Worm (Caenorhabditis elegans): ENCODE results near the gene nas-16.

nas-16 gene

DNA sequence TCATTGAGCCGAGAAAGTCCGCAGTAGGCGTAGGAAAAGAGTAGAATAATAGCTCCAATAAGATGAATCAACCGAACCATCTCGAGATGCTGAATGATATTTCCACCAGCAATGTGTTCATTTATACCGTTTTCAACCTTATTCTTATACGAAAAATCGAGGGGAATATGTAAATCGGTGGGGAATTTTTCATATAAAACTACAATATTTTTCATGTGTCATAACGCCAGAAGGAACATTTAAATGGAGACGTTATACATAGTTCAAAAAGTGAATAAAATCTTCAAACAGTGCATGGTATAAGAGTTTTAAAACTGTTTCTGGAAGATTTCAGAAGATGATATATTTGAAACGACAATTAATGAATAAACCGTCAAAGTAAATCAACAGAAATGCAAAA, 10.5 kb downstream of the nas-16 start, which contains the start of gene nas-19:
Gene nas-19 (minus strand): TSS at position 101 of the 400 bp plus-strand sequence.
- no peak for TF ChIP-seq ztf-11 (tag; optimal IDR thresholded peaks at IDR 0.05)

DNA sequence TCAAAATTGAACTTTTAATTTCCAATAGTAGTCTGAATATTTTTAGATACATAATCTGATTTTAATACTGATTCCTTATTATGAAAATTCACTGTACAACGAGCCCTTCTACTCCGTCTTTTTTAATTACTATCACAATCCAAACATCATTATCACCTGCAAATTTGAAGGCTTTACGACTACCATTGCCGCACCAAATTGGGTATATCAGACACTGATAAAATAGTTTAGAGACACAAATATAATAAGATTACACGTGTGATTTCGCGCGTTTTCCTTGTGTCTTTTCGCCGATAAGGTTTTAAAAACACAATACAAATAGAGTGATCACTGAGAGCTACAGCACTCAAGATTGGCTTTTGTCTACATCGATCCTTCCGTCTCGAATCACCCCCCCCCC, 10.9 kb downstream of the nas-16 start:
- peak; percentile 76 for TF ChIP-seq pqm-1 (tag; optimal IDR thresholded peaks at IDR 0.05)
- TF ChIP-seq ZK546.5 (tag; optimal IDR thresholded peaks at IDR 0.05): no peak
- no peak for TF ChIP-seq ceh-82 (tag; optimal IDR thresholded peaks at IDR 0.05)
- TF ChIP-seq elt-2 (tag; optimal IDR thresholded peaks at IDR 0.05): peak; percentile 81

DNA sequence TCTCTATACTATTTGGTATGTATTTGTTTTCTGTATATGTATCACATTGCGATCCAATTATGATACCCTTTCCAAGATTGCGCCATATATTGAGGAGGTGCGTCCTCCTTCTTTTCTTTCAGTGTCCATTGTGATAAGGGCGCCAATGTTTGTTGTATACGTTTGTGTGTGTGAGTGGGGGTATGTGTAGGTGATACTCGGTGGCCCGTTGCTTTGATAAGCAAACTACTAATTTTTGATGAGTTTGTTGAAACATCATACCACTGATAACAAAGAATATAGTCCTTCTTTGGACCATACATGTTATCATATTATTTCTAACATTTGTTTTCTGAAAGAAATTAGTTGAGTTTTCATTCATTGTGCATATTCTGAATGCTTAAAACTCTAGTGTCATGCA, 11.6 kb downstream of the nas-16 start:
- TF ChIP-seq elt-1 (tag; optimal IDR thresholded peaks at IDR 0.05) (no peak), nhr-76 (tag; optimal IDR thresholded peaks at IDR 0.05) (no peak), elt-2 (tag; optimal IDR thresholded peaks at IDR 0.05) (peak; percentile 90), ceh-28 (tag; optimal IDR thresholded peaks at IDR 0.05) (no peak), pqm-1 (tag; optimal IDR thresholded peaks at IDR 0.05) (peak; percentile 64), egl-5 (tag; optimal IDR thresholded peaks at IDR 0.05) (no peak), lin-15B (tag; optimal IDR thresholded peaks at IDR 0.05) (no peak)

DNA sequence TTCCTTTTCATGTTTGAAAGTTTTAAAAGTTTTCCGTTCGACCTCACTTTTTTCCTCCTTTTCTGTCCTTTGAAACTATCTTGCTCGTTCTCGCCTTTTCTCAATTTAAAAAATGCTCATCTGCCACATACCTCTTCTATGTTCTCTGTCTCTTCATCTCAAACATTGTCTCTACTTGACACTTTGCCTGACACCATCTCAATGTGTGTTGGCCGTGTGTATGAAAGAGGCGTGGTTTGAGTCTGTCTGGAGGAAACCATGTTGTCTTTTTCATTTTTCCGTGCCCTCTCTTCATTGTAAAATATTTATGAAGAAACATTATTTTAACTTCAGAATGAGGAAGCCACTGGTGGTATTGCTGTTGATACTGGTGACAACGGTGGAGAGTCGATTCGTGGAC, 15.1 kb downstream of the nas-16 start, which contains the start of gene K03B8.6:
Gene K03B8.6 (plus strand): TSS at position 334 of the 400 bp plus-strand sequence.
- TF ChIP-seq R02D3.7 (tag; optimal IDR thresholded peaks at IDR 0.05) (no peak), nhr-12 (tag; optimal IDR thresholded peaks at IDR 0.05) (no peak), elt-3 (tag; optimal IDR thresholded peaks at IDR 0.05) (no peak)

DNA sequence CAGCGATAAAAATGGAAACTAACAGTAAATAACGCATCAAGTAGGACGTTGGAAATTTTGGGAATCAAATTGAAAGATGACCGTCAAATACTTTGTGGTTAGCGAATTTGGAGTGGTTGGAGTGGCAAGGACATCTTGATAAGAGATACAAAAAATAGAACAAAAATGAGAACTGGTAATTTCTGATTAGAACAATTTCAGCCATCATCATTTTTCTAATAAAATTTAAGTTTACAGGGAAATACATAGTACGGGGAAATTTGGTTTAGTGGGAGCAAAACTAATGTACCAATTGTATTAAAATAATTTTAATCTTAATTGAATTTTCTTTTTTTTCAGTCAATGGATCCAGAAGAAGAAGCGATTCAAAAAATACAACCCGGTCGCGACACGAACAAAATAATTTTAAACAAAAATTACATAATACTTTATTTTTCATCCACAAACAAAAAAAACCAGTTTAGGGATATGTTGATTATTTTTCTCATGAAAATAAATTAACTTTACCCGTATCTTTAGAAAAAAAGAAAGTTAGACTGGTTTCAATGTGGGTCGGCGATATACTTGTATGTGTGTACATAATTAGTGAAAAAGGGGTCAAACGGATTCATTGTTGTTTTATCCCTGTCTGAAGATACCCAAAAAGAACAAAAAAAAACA, 18.9 kb downstream of the nas-16 start, which contains the start of the genes K03B8.8 and grl-3:
Gene K03B8.8 (minus strand): TSS at position 101 of the 660 bp plus-strand sequence.
Gene grl-3 (plus strand): TSS at position 610 of the 660 bp plus-strand sequence.
- TF ChIP-seq nhr-28 (tag; optimal IDR thresholded peaks at IDR 0.05): no peak
- no peak for TF ChIP-seq ceh-9 (tag; optimal IDR thresholded peaks at IDR 0.05)
- TF ChIP-seq lin-15B (tag; optimal IDR thresholded peaks at IDR 0.05): no peak
- no peak for TF ChIP-seq ceh-16 (tag; optimal IDR thresholded peaks at IDR 0.05)
- TF ChIP-seq pqm-1 (tag; optimal IDR thresholded peaks at IDR 0.05): no peak
- TF ChIP-seq nhr-43 (tag; optimal IDR thresholded peaks at IDR 0.05; ENCODE audit: poor library complexity, severe bottlenecking): no peak
- no peak for TF ChIP-seq hmg-11 (tag; optimal IDR thresholded peaks at IDR 0.05)

DNA sequence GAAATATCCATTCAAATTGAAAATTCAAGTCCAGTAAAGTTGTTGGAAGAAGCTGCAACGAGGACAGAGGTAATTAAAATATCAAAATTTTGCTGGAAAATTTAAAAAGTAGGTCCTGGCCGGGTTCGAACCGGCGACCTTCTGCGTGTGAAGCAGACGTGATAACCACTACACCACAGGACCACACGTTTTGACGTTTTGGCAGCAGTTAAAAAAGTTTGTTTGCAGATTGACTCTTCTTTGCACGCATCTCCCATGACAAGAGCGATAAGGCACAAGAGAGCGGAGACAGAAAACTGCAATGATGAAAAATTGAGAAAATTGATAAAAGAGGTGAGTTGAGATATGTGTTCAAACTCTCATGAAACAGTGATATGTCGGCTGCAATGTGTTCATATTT, 20.0 kb downstream of the nas-16 start:
- TF ChIP-seq egl-5 (tag; optimal IDR thresholded peaks at IDR 0.05) (no peak), lsy-12 (tag; optimal IDR thresholded peaks at IDR 0.05) (peak; percentile 2), ceh-9 (tag; optimal IDR thresholded peaks at IDR 0.05) (no peak), snpc-4 (tag; optimal IDR thresholded peaks at IDR 0.05) (peak; percentile 14), jun-1 (tag; optimal IDR thresholded peaks at IDR 0.05) (peak; percentile 58), elt-2 (tag; optimal IDR thresholded peaks at IDR 0.05) (peak; percentile 79), nhr-43 (tag; optimal IDR thresholded peaks at IDR 0.05; ENCODE audit: poor library complexity, severe bottlenecking) (no peak), pqm-1 (tag; optimal IDR thresholded peaks at IDR 0.05) (peak; percentile 60)

DNA sequence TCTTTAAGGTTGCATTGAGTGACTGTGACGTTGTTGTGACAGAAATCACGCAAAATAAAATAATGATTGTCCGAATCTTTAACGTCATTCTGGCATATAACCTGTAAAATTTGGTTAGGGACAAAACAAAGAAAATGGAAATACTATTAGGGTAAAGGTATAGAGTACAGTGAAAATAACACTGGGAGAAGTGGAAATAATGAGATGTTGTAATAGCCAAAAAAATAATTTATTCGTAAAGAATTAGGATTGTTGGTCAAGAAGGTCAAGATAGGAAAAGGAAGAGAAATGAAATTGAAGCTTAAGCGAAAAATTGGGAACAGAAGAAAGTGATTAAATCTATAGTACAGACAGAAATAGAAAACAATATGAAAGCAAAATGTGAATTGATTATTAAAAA, 22.9 kb downstream of the nas-16 start, which contains the start of gene deg-3:
Gene deg-3 (minus strand): TSS at position 101 of the 400 bp plus-strand sequence.
- no peak for TF ChIP-seq nhr-11 (tag; optimal IDR thresholded peaks at IDR 0.05)
- TF ChIP-seq elt-2 (tag; optimal IDR thresholded peaks at IDR 0.05): no peak
- TF ChIP-seq pha-4 (tag; optimal IDR thresholded peaks at IDR 0.05): no peak
- TF ChIP-seq lin-15B (tag; optimal IDR thresholded peaks at IDR 0.05): no peak
- TF ChIP-seq nfya-1 (tag; optimal IDR thresholded peaks at IDR 0.05; ENCODE audit: insufficient read depth): no peak
- TF ChIP-seq eor-1 (tag; optimal IDR thresholded peaks at IDR 0.05): no peak
- no peak for TF ChIP-seq ZK546.5 (tag; optimal IDR thresholded peaks at IDR 0.05)
- no peak for TF ChIP-seq aly-2 (tag; optimal IDR thresholded peaks at IDR 0.05)
- TF ChIP-seq unc-39 (tag; optimal IDR thresholded peaks at IDR 0.05): no peak
- no peak for TF ChIP-seq elt-1 (tag; optimal IDR thresholded peaks at IDR 0.05)
- no peak for TF ChIP-seq fkh-10 (GFP tag; optimal IDR thresholded peaks at IDR 0.05)
- no peak for TF ChIP-seq skn-1 (tag; optimal IDR thresholded peaks at IDR 0.05)
- no peak for TF ChIP-seq ztf-4 (tag; optimal IDR thresholded peaks at IDR 0.05)
- TF ChIP-seq ceh-16 (tag; optimal IDR thresholded peaks at IDR 0.05): no peak
- no peak for TF ChIP-seq fkh-2 (tag; optimal IDR thresholded peaks at IDR 0.05)
- no peak for TF ChIP-seq nhr-12 (tag; optimal IDR thresholded peaks at IDR 0.05)
- TF ChIP-seq lin-39 (tag; optimal IDR thresholded peaks at IDR 0.05): no peak
- no peak for TF ChIP-seq pqm-1 (tag; optimal IDR thresholded peaks at IDR 0.05)
- TF ChIP-seq nhr-76 (tag; optimal IDR thresholded peaks at IDR 0.05): no peak
